Fruit fly (Drosophila melanogaster) whole organism, embryonic: ENCODE results near the gene CG5071.

ENCODE experiments used
- Blimp-1 ChIP-seq: fragments of 200-800 bp; sonication (Bioruptor generic); optimal IDR thresholded peaks from 3 replicates; lab custom pipeline; 2018; ENCODE audit warnings: missing biosample characterization, missing genetic modification characterization, mild to moderate bottlenecking, moderate library complexity, missing genetic modification reagents
- BtbVII ChIP-seq: fragments of 200-800 bp; sonication (Bioruptor generic); optimal IDR thresholded peaks from 3 replicates; lab custom pipeline; 2017; ENCODE audit warnings: missing biosample characterization, mild to moderate bottlenecking, missing genetic modification characterization
- C15 ChIP-seq: fragments of 200-800 bp; sonication (Bioruptor generic); IDR thresholded peaks from 3 replicates; pipeline ENCODE4 v1.3.6; 2022; ENCODE audit warnings: missing biosample characterization, missing genetic modification characterization
- CG10267 ChIP-seq: fragments of 200-800 bp; sonication (Bioruptor generic); optimal IDR thresholded peaks from 2 replicates; lab custom pipeline; 2018; ENCODE audit warnings: missing biosample characterization, mild to moderate bottlenecking, missing genetic modification characterization, moderate library complexity
- CG10543 ChIP-seq: fragments of 200-800 bp; sonication (Bioruptor generic); optimal IDR thresholded peaks from 3 replicates; lab custom pipeline; 2017; ENCODE audit warnings: missing biosample characterization, mild to moderate bottlenecking, missing genetic modification characterization, moderate library complexity
- CG10959 ChIP-seq: fragments of 200-800 bp; sonication (Bioruptor generic); IDR thresholded peaks from 2 replicates; pipeline ENCODE4 v1.3.6; 2022; ENCODE audit warnings: missing biosample characterization, missing genetic modification characterization
- CG10979 ChIP-seq: fragments of 200-800 bp; sonication (Bioruptor generic); optimal IDR thresholded peaks from 2 replicates; lab custom pipeline; 2018; ENCODE audit warnings: missing biosample characterization, mild to moderate bottlenecking, missing genetic modification characterization, moderate library complexity
- CG12744 ChIP-seq: fragments of 200-800 bp; sonication (Bioruptor generic); optimal IDR thresholded peaks from 2 replicates; lab custom pipeline; 2016; ENCODE audit warnings: missing biosample characterization, missing genetic modification characterization
- CG12769 ChIP-seq: fragments of 200-800 bp; sonication (Bioruptor generic); optimal IDR thresholded peaks from 2 replicates; lab custom pipeline; 2019; ENCODE audit warnings: missing biosample characterization, mild to moderate bottlenecking, missing genetic modification characterization, moderate library complexity
- CG13775 ChIP-seq: fragments of 200-800 bp; sonication (Bioruptor generic); optimal IDR thresholded peaks from 3 replicates; lab custom pipeline; 2017; ENCODE audit warnings: missing biosample characterization, mild to moderate bottlenecking, missing genetic modification characterization
- CG15601 ChIP-seq: fragments of 200-800 bp; sonication (Bioruptor generic); optimal IDR thresholded peaks from 3 replicates; lab custom pipeline; 2019; ENCODE audit warnings: missing biosample characterization, mild to moderate bottlenecking, missing genetic modification characterization, moderate library complexity
- CG1647 ChIP-seq: fragments of 200-800 bp; sonication (Bioruptor generic); optimal IDR thresholded peaks from 3 replicates; lab custom pipeline; 2016; ENCODE audit warnings: missing biosample characterization, missing genetic modification characterization
- CG16813 ChIP-seq: fragments of 200-800 bp; sonication (Bioruptor generic); IDR thresholded peaks from 3 replicates; pipeline ENCODE4 v1.3.6; 2022; ENCODE audit warnings: missing biosample characterization, missing genetic modification characterization; ENCODE audit not compliant: partially characterized antibody
- CG17186 ChIP-seq: fragments of 200-800 bp; sonication (Bioruptor generic); optimal IDR thresholded peaks from 3 replicates; lab custom pipeline; 2017; ENCODE audit warnings: missing biosample characterization, missing genetic modification reagents, missing genetic modification characterization
- CG1832 ChIP-seq: fragments of 200-800 bp; sonication (Bioruptor generic); optimal IDR thresholded peaks from 2 replicates; lab custom pipeline; 2017; ENCODE audit warnings: missing biosample characterization, mild to moderate bottlenecking, missing genetic modification characterization, inconsistent platforms
- CG18599 ChIP-seq: fragments of 200-800 bp; sonication (Bioruptor generic); optimal IDR thresholded peaks from 3 replicates; lab custom pipeline; 2017; ENCODE audit warnings: missing biosample characterization, missing genetic modification characterization, mild to moderate bottlenecking, moderate library complexity, missing genetic modification reagents
- CG2116 ChIP-seq: fragments of 200-800 bp; sonication (Bioruptor generic); optimal IDR thresholded peaks from 3 replicates; lab custom pipeline; 2018; ENCODE audit warnings: missing biosample characterization, mild to moderate bottlenecking, missing genetic modification characterization
- CG2889 ChIP-seq: fragments of 200-800 bp; sonication (Bioruptor generic); IDR thresholded peaks from 3 replicates; pipeline ENCODE4 v1.3.6; 2022; ENCODE audit warnings: missing biosample characterization, missing genetic modification characterization
- CG3163 ChIP-seq: fragments of 200-800 bp; sonication (Bioruptor generic); optimal IDR thresholded peaks from 3 replicates; lab custom pipeline; 2016; ENCODE audit warnings: missing biosample characterization, missing genetic modification characterization
- CG32532 ChIP-seq: fragments of 200-800 bp; sonication (Bioruptor generic); IDR thresholded peaks from 2 replicates; pipeline ENCODE4 v1.3.6; 2022; ENCODE audit warnings: missing biosample characterization, missing genetic modification characterization
- CG34224 ChIP-seq: fragments of 200-800 bp; sonication (Bioruptor generic); IDR thresholded peaks from 3 replicates; pipeline ENCODE4 v1.3.6; 2022; ENCODE audit warnings: missing biosample characterization, missing genetic modification characterization; ENCODE audit not compliant: partially characterized antibody
- CG3995 ChIP-seq: fragments of 200-800 bp; sonication (Bioruptor generic); optimal IDR thresholded peaks from 3 replicates; lab custom pipeline; 2016; ENCODE audit warnings: missing biosample characterization, missing genetic modification characterization
- CG6689 ChIP-seq: fragments of 200-800 bp; sonication (Bioruptor generic); IDR thresholded peaks from 2 replicates; pipeline ENCODE4 v1.3.6; 2022; ENCODE audit warnings: missing biosample characterization, missing genetic modification characterization
- CG8359 ChIP-seq: fragments of 200-800 bp; sonication (Bioruptor generic); optimal IDR thresholded peaks from 2 replicates; lab custom pipeline; 2017; ENCODE audit warnings: missing biosample characterization, mild to moderate bottlenecking, missing genetic modification characterization, borderline replicate concordance
- CG9817 ChIP-seq: fragments of 200-800 bp; sonication (Bioruptor generic); optimal IDR thresholded peaks from 2 replicates; lab custom pipeline; 2018; ENCODE audit warnings: missing biosample characterization, mild to moderate bottlenecking, missing genetic modification characterization, moderate library complexity
- Dip2 ChIP-seq: fragments of 200-800 bp; sonication (Bioruptor generic); IDR thresholded peaks from 2 replicates; pipeline ENCODE4 v1.3.6; 2022; ENCODE audit warnings: missing biosample characterization, missing genetic modification characterization
- E2f2 ChIP-seq: fragments of 200-800 bp; sonication (Bioruptor generic); IDR thresholded peaks from 2 replicates; pipeline ENCODE4 v1.3.6; 2022; ENCODE audit warnings: missing biosample characterization, missing genetic modification characterization
- HmgD ChIP-seq: fragments of 200-800 bp; sonication (Bioruptor generic); optimal IDR thresholded peaks from 3 replicates; lab custom pipeline; 2016; ENCODE audit warnings: missing biosample characterization, missing genetic modification characterization
- Hr3 ChIP-seq: fragments of 200-800 bp; sonication (Bioruptor generic); optimal IDR thresholded peaks from 3 replicates; lab custom pipeline; 2016; ENCODE audit warnings: missing biosample characterization, missing genetic modification characterization
- Lim3 ChIP-seq: fragments of 200-800 bp; sonication (Bioruptor generic); IDR thresholded peaks from 2 replicates; pipeline ENCODE4 v1.3.6; 2022; ENCODE audit warnings: missing biosample characterization, missing genetic modification characterization
- Nf-YC ChIP-seq: fragments of 200-800 bp; optimal IDR thresholded peaks from 3 replicates; lab custom pipeline; 2019; ENCODE audit warnings: missing biosample characterization, mild to moderate bottlenecking, missing genetic modification characterization, moderate library complexity
- Stat92E ChIP-seq, 3 experiments: fragments of >200 bp in 2 of 3; fragments of 200-800 bp in 1 of 3; sonication (Bioruptor generic) in 1 of 3; optimal IDR thresholded peaks; 2 replicates each; lab custom pipeline; 2017 to 2019; ENCODE audit warnings: missing biosample characterization in 3 of 3, missing genetic modification characterization in 3 of 3, mild to moderate bottlenecking in 1 of 3, moderate library complexity in 1 of 3
- Trl ChIP-seq, 3 experiments: fragments of >200 bp in 2 of 3; fragments of 200-800 bp in 1 of 3; sonication (Bioruptor generic) in 1 of 3; optimal IDR thresholded peaks; 2 replicates in 1 of 3; 3 replicates in 2 of 3; lab custom pipeline; 2016 to 2017; ENCODE audit warnings: missing biosample characterization in 1 of 3, missing genetic modification characterization in 1 of 3
- aop ChIP-seq: fragments of 200-800 bp; sonication (Bioruptor generic); IDR thresholded peaks from 2 replicates; pipeline ENCODE4 v1.3.6; 2022; ENCODE audit warnings: missing biosample characterization, missing genetic modification characterization
- ase ChIP-seq: fragments of 200-800 bp; sonication (Bioruptor generic); IDR thresholded peaks from 3 replicates; pipeline ENCODE4 v1.3.6; 2022; ENCODE audit warnings: missing biosample characterization, missing genetic modification characterization
- bcd ChIP-seq: fragments of 200-800 bp; sonication (Bioruptor generic); optimal IDR thresholded peaks from 2 replicates; lab custom pipeline; 2017; ENCODE audit warnings: missing biosample characterization, mild to moderate bottlenecking, missing genetic modification characterization
- br ChIP-seq: fragments of >200 bp; optimal IDR thresholded peaks from 2 replicates; lab custom pipeline; 2017
- cato ChIP-seq: fragments of 200-800 bp; sonication (Bioruptor generic); optimal IDR thresholded peaks from 2 replicates; lab custom pipeline; 2016; ENCODE audit warnings: missing biosample characterization, missing genetic modification characterization, borderline replicate concordance
- dati ChIP-seq: fragments of 200-800 bp; sonication (Bioruptor generic); IDR thresholded peaks from 2 replicates; pipeline ENCODE4 v1.3.6; 2022; ENCODE audit warnings: missing biosample characterization, missing genetic modification characterization
- fd3F ChIP-seq: fragments of 200-800 bp; sonication (Bioruptor generic); optimal IDR thresholded peaks from 2 replicates; lab custom pipeline; 2018; ENCODE audit warnings: missing biosample characterization, mild to moderate bottlenecking, missing genetic modification characterization, moderate library complexity
- fd64A ChIP-seq: fragments of 200-800 bp; sonication (Bioruptor generic); optimal IDR thresholded peaks from 3 replicates; lab custom pipeline; 2018; ENCODE audit warnings: missing biosample characterization, mild to moderate bottlenecking, missing genetic modification characterization
- fru ChIP-seq: fragments of >200 bp; optimal IDR thresholded peaks from 2 replicates; lab custom pipeline; 2017
- kay ChIP-seq: fragments of 200-800 bp; sonication (Bioruptor generic); optimal IDR thresholded peaks from 2 replicates; lab custom pipeline; 2016; ENCODE audit warnings: missing biosample characterization, missing genetic modification characterization
- lab ChIP-seq: fragments of 200-800 bp; sonication (Bioruptor generic); optimal IDR thresholded peaks from 3 replicates; lab custom pipeline; 2017; ENCODE audit warnings: missing biosample characterization, missing genetic modification characterization, mild to moderate bottlenecking, moderate library complexity, missing genetic modification reagents
- nerfin-1 ChIP-seq: fragments of 200-800 bp; sonication (Bioruptor generic); optimal IDR thresholded peaks from 3 replicates; lab custom pipeline; 2019; ENCODE audit warnings: missing biosample characterization, mild to moderate bottlenecking, missing genetic modification characterization, moderate library complexity
- sc ChIP-seq, 3 experiments: fragments of >200 bp in 2 of 3; fragments of 200-800 bp in 1 of 3; sonication (Bioruptor generic) in 1 of 3; optimal IDR thresholded peaks; 2 replicates in 2 of 3; 3 replicates in 1 of 3; lab custom pipeline; 2017; ENCODE audit warnings: mild to moderate bottlenecking in 1 of 3, missing biosample characterization in 1 of 3, missing genetic modification characterization in 1 of 3, missing genetic modification reagents in 1 of 3
- seq ChIP-seq: fragments of 200-800 bp; sonication (Bioruptor generic); IDR thresholded peaks from 2 replicates; pipeline ENCODE4 v1.3.6; 2022; ENCODE audit warnings: missing biosample characterization, missing genetic modification characterization
- sisA ChIP-seq: fragments of 200-800 bp; sonication (Bioruptor generic); IDR thresholded peaks from 2 replicates; pipeline ENCODE4 v1.3.6; 2022; ENCODE audit warnings: missing biosample characterization, missing genetic modification characterization
- vnd ChIP-seq: fragments of 200-800 bp; sonication (Bioruptor generic); IDR thresholded peaks from 3 replicates; pipeline ENCODE4 v1.3.6; 2022; ENCODE audit warnings: missing biosample characterization, missing genetic modification characterization; ENCODE audit not compliant: partially characterized antibody
- zf30C ChIP-seq: fragments of 200-800 bp; sonication (Bioruptor generic); optimal IDR thresholded peaks from 3 replicates; lab custom pipeline; 2018; ENCODE audit warnings: missing biosample characterization, mild to moderate bottlenecking, missing genetic modification characterization

CG5071 gene

dm6 chr3R:25589168-25589567, 29.0 kb upstream of the CG5071 start (continued):
- no peak for TF ChIP-seq Blimp-1 (GFP tag; lab: Kevin White, UChicago)
- no peak for TF ChIP-seq Lim3 (GFP tag; lab: Robert Waterston, UW)
- no peak for TF ChIP-seq CG12769 (tag; lab: Kevin White, UChicago)
- TF ChIP-seq HmgD (GFP tag; lab: Kevin White, UChicago) = no peak
- TF ChIP-seq CG3163 (GFP tag; lab: Kevin White, UChicago) = no peak
- TF ChIP-seq sisA (GFP tag; lab: Robert Waterston, UW) = no peak
- no peak for TF ChIP-seq Stat92E (GFP tag; optimal IDR thresholded peaks at IDR 0.05; lab: Kevin White, UChicago)
- TF ChIP-seq CG3995 (GFP tag; lab: Kevin White, UChicago) = no peak
- no peak for TF ChIP-seq ase (GFP tag; lab: Robert Waterston, UW)
- no peak for TF ChIP-seq fd3F
- no peak for TF ChIP-seq C15
- TF ChIP-seq nerfin-1 (tag; lab: Kevin White, UChicago) = peak; percentile 36
- no peak for TF ChIP-seq CG17186 (GFP tag; lab: Kevin White, UChicago)
- no peak for TF ChIP-seq CG10979
- no peak for TF ChIP-seq CG1647 (GFP tag; lab: Kevin White, UChicago)
- no peak for TF ChIP-seq CG9817
- TF ChIP-seq fru (lab: Kevin White, UChicago) = no peak
- no peak for TF ChIP-seq kay
- no peak for TF ChIP-seq bcd (GFP tag; lab: Kevin White, UChicago)
- peak; percentile 46 for TF ChIP-seq CG18599 (GFP tag; lab: Kevin White, UChicago)
- peak; percentile 73 for TF ChIP-seq CG1832 (GFP tag; lab: Kevin White, UChicago)
- TF ChIP-seq CG10267 = no peak
- TF ChIP-seq CG10959 (GFP tag; lab: Robert Waterston, UW) = no peak
- no peak for TF ChIP-seq CG13775 (GFP tag; lab: Kevin White, UChicago)
- no peak for TF ChIP-seq CG12744 (GFP tag; lab: Kevin White, UChicago)
- peak; percentile 94 for TF ChIP-seq seq
- TF ChIP-seq CG16813 (GFP tag; lab: Robert Waterston, UW) = no peak
- no peak for TF ChIP-seq CG6689 (GFP tag; lab: Robert Waterston, UW)
- no peak for TF ChIP-seq CG15601 (tag; lab: Kevin White, UChicago)
- TF ChIP-seq sc (optimal IDR thresholded peaks at IDR 0.05; lab: Kevin White, UChicago) = no peak
- TF ChIP-seq sc (GFP tag; optimal IDR thresholded peaks at IDR 0.05; lab: Kevin White, UChicago) = no peak
- no peak for TF ChIP-seq br (lab: Kevin White, UChicago)
- TF ChIP-seq CG2889 (GFP tag; lab: Robert Waterston, UW) = no peak
- TF ChIP-seq E2f2 (GFP tag; lab: Robert Waterston, UW) = no peak
- no peak for TF ChIP-seq aop (GFP tag; lab: Robert Waterston, UW)
- peak; percentile 44 for TF ChIP-seq lab (GFP tag; lab: Kevin White, UChicago)
- TF ChIP-seq BtbVII = no peak
- TF ChIP-seq Hr3 (GFP tag; lab: Kevin White, UChicago) = no peak
- no peak for TF ChIP-seq CG8359 (GFP tag; lab: Kevin White, UChicago)
- TF ChIP-seq dati = no peak
- TF ChIP-seq vnd (GFP tag; lab: Robert Waterston, UW) = no peak
- TF ChIP-seq CG10543 = peak; percentile 26
- TF ChIP-seq cato (GFP tag; lab: Kevin White, UChicago) = no peak
- no peak for TF ChIP-seq CG2116 (GFP tag; lab: Kevin White, UChicago)
- TF ChIP-seq CG34224 (GFP tag; lab: Robert Waterston, UW) = no peak
- TF ChIP-seq Dip2 (GFP tag; lab: Robert Waterston, UW) = no peak
- TF ChIP-seq Nf-YC = peak; percentile 14
- TF ChIP-seq Trl (optimal IDR thresholded peaks at IDR 0.05; lab: Kevin White, UChicago) = no peak
- TF ChIP-seq Trl (GFP tag; optimal IDR thresholded peaks at IDR 0.05; lab: Kevin White, UChicago) = peak; percentile 3
- 0 out of 2 replicates have a peak, but pooled peaks have one; percentile 9 for TF ChIP-seq CG32532 (GFP tag; lab: Robert Waterston, UW)
- no peak for TF ChIP-seq fd64A (GFP tag; lab: Kevin White, UChicago)
- TF ChIP-seq zf30C = peak; percentile 96
